Worm (Caenorhabditis elegans): ENCODE results near the gene F26C11.1.

DNA sequence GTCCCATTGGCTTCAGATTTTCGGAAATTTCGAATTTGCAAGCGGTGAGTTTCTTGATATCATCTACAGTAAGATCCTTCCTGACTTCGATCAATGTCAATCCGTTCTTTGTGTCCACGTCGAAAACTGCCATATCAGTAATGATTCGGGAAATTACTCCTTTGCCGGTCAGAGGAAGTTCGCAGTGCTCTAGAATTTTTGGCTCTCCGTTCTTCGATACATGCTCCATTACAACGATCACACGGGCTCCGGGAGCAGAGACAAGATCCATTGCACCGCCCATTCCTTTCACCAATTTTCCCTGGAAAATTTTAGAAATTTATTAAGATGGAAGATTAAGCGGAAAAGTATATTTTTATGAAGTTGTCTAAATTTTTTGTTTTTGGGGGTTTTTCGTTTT lies 40.0 kb downstream of the F26C11.1 start:
- TF ChIP-seq unc-62 (GFP tag; optimal IDR thresholded peaks at IDR 0.05) (no peak), zim-3 (tag; optimal IDR thresholded peaks at IDR 0.05) (peak; percentile 49), snpc-3.4 (tag; optimal IDR thresholded peaks at IDR 0.05) (no peak), tbp1 (GFP tag; optimal IDR thresholded peaks at IDR 0.05) (no peak), ama-1 (optimal IDR thresholded peaks at IDR 0.05) (no peak), ama-1 (GFP tag; optimal IDR thresholded peaks at IDR 0.05) (no peak), ceh-100 (GFP tag; IDR thresholded peaks at IDR 0.05) (no peak), F37B4.10 (GFP tag; IDR thresholded peaks at IDR 0.05) (no peak), atf-7 (tag; optimal IDR thresholded peaks at IDR 0.05) (no peak), nhr-179 (tag; optimal IDR thresholded peaks at IDR 0.05) (no peak), F22D6.2 (tag; optimal IDR thresholded peaks at IDR 0.05) (no peak), Y79H2A.3 (GFP tag; conservative IDR thresholded peaks at IDR 0.05) (no peak), ekl-4 (GFP tag; IDR thresholded peaks at IDR 0.05) (peak; percentile 56)
